Fruit fly (Drosophila melanogaster): Measurements from ENCODE around the gene PpD3.
A peak's percentile ranks its signal among the peaks of the same experiment; 100 is the strongest.

Gene PpD3

DNA sequence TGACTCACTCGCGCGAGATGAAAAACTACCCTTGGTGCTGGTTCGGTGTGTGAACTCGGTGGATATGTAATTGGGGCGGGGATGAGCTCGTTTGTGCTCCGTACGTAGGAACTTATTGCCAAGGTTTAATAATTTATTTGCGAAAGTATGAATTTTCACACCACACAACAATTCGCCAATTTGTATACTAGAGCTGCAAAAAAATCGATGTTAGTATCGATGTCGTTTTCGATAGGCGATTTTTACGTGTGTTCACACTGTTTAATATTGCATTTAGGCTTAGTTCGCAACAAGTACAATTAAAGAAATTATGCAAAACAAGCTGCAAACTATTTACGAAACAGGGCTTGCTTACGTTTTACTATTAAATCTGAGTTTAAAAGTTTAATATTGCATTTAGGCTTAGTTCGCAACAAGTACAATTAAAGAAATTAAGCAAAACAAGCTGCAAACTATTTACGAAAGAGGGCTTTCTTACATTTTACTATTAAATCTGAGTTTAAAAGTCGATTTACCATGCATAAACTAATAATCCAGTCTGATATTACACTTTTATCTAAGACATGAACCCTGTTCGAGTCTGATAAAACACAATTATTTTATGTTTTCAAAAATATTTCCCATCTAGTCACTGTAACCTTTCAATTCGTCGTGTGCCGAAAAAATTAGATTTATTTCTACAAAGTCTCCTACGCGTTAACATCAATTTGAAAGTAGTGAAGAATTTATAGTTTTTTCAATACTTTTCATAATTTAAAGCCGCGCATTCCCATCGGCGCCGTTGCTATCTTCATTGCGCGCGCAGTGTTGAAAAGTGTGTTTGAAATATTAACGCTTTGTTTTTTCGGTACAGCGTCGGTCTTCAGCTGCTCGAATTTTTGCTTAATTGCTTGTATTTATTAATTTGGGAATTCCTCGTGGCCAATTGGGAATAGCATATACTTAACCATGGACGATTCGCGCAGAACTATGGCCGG is 15.6 kb downstream of the PpD3 start, which contains the start of the genes Snap24 and CG8478 (continued):
- peak; percentile 13 for TF ChIP-seq Xbp1 (GFP tag; optimal IDR thresholded peaks at IDR 0.05)
- no peak for TF ChIP-seq mirr (GFP tag; optimal IDR thresholded peaks at IDR 0.05)
- no peak for TF ChIP-seq Ptx1 (GFP tag; IDR thresholded peaks at IDR 0.05)
- no peak for TF ChIP-seq Ssrp (tag; optimal IDR thresholded peaks at IDR 0.05)
- no peak for TF ChIP-seq Atf3 (GFP tag; optimal IDR thresholded peaks at IDR 0.05)
- no peak for TF ChIP-seq bab2 (GFP tag; optimal IDR thresholded peaks at IDR 0.05)
- TF ChIP-seq CG3281 (GFP tag; optimal IDR thresholded peaks at IDR 0.05) = no peak
- no peak for TF ChIP-seq sima (GFP tag; optimal IDR thresholded peaks at IDR 0.05)
- no peak for TF ChIP-seq Dip2 (GFP tag; IDR thresholded peaks at IDR 0.05)
- TF ChIP-seq CG7839 (tag; optimal IDR thresholded peaks at IDR 0.05) = no peak
- TF ChIP-seq Fer3 (tag; optimal IDR thresholded peaks at IDR 0.05) = no peak
- no peak for TF ChIP-seq D19B (GFP tag; optimal IDR thresholded peaks at IDR 0.05)
- no peak for TF ChIP-seq CkIIα-i1 (GFP tag; IDR thresholded peaks at IDR 0.05)
- TF ChIP-seq gcm2 (GFP tag; optimal IDR thresholded peaks at IDR 0.05) = no peak
- TF ChIP-seq Camta (GFP tag; optimal IDR thresholded peaks at IDR 0.05) = peak; percentile 33
- no peak for TF ChIP-seq pfk (GFP tag; optimal IDR thresholded peaks at IDR 0.05)
- TF ChIP-seq eve (GFP tag; optimal IDR thresholded peaks at IDR 0.05) = no peak
- no peak for TF ChIP-seq CG4404 (GFP tag; IDR thresholded peaks at IDR 0.05)
- peak; percentile 12 for TF ChIP-seq zen (tag; optimal IDR thresholded peaks at IDR 0.05)
- TF ChIP-seq Tbp (GFP tag; optimal IDR thresholded peaks at IDR 0.05) = no peak
- no peak for TF ChIP-seq jigr1 (GFP tag; IDR thresholded peaks at IDR 0.05)
- TF ChIP-seq chif (GFP tag; optimal IDR thresholded peaks at IDR 0.05) = no peak
- TF ChIP-seq CG10209 (GFP tag; optimal IDR thresholded peaks at IDR 0.05) = no peak
- no peak for TF ChIP-seq CG6813 (GFP tag; optimal IDR thresholded peaks at IDR 0.05)
- TF ChIP-seq Sox102F (GFP tag; optimal IDR thresholded peaks at IDR 0.05) = no peak
- peak; percentile 82 for TF ChIP-seq bbx (GFP tag; IDR thresholded peaks at IDR 0.05; ENCODE audit: partially characterized antibody)
- TF ChIP-seq CG7786 (GFP tag; optimal IDR thresholded peaks at IDR 0.05) = no peak
- no peak for TF ChIP-seq CG4282 (GFP tag; optimal IDR thresholded peaks at IDR 0.05)
- TF ChIP-seq dm (GFP tag; optimal IDR thresholded peaks at IDR 0.05) = no peak
- no peak for TF ChIP-seq sisA (GFP tag; IDR thresholded peaks at IDR 0.05)
- TF ChIP-seq onecut (GFP tag; IDR thresholded peaks at IDR 0.05) = peak; percentile 31; the same call in 1 of the 2 replicates
- TF ChIP-seq caup (GFP tag; optimal IDR thresholded peaks at IDR 0.05; ENCODE audit: severe bottlenecking) = no peak
- no peak for TF ChIP-seq NfI (GFP tag; optimal IDR thresholded peaks at IDR 0.05)
- TF ChIP-seq H2.0 (GFP tag; IDR thresholded peaks at IDR 0.05) = no peak
- no peak for TF ChIP-seq Aef1 (GFP tag; IDR thresholded peaks at IDR 0.05)
- no peak for TF ChIP-seq CG17612 (GFP tag; IDR thresholded peaks at IDR 0.05)
- no peak for TF ChIP-seq jing (GFP tag; optimal IDR thresholded peaks at IDR 0.05)
- TF ChIP-seq dati (GFP tag; IDR thresholded peaks at IDR 0.05) = no peak
- no peak for TF ChIP-seq CrebB (tag; optimal IDR thresholded peaks at IDR 0.05)
- TF ChIP-seq Hr3 (GFP tag; optimal IDR thresholded peaks at IDR 0.05) = no peak
- TF ChIP-seq fd96Cb (tag; optimal IDR thresholded peaks at IDR 0.05) = no peak
- TF ChIP-seq Eip74EF (GFP tag; optimal IDR thresholded peaks at IDR 0.05) = no peak
- TF ChIP-seq CG10959 (GFP tag; IDR thresholded peaks at IDR 0.05) = no peak
- TF ChIP-seq sna (GFP tag; IDR thresholded peaks at IDR 0.05; ENCODE audit: partially characterized antibody) = peak; percentile 74
- TF ChIP-seq CG13296 (GFP tag; optimal IDR thresholded peaks at IDR 0.05) = no peak
- no peak for TF ChIP-seq CG10565 (GFP tag; optimal IDR thresholded peaks at IDR 0.05)
- TF ChIP-seq gem (tag; optimal IDR thresholded peaks at IDR 0.05) = no peak
- no peak for TF ChIP-seq ara (GFP tag; IDR thresholded peaks at IDR 0.05)
- peak; percentile 93 for TF ChIP-seq CG10267 (tag; optimal IDR thresholded peaks at IDR 0.05)

All from whole organism, embryonic.